Fruit fly (Drosophila melanogaster) whole organism, embryonic: ENCODE measurements around the gene LIMK1.
A peak's percentile ranks its signal among the peaks of the same experiment; 100 is the strongest.

Experiments used
- BtbVII ChIP-seq: fragments of 200-800 bp; sonication (Bioruptor generic); optimal IDR thresholded peaks from 3 replicates; lab custom pipeline; 2017; ENCODE audit warnings: missing biosample characterization, mild to moderate bottlenecking, missing genetic modification characterization
- CG10274 ChIP-seq: fragments of 200-800 bp; sonication (Bioruptor generic); optimal IDR thresholded peaks from 3 replicates; lab custom pipeline; 2017; ENCODE audit warnings: missing biosample characterization, mild to moderate bottlenecking, missing genetic modification characterization
- CG11085 ChIP-seq: fragments of 200-800 bp; sonication (Bioruptor generic); IDR thresholded peaks from 2 replicates; pipeline ENCODE4 v1.3.6; 2022; ENCODE audit warnings: missing biosample characterization, missing genetic modification characterization
- CG11398 ChIP-seq: fragments of 200-800 bp; sonication (Bioruptor generic); optimal IDR thresholded peaks from 2 replicates; lab custom pipeline; 2016; ENCODE audit warnings: missing biosample characterization, missing genetic modification characterization
- CG12299 ChIP-seq: fragments of 200-800 bp; sonication (Bioruptor generic); optimal IDR thresholded peaks from 2 replicates; lab custom pipeline; 2018; ENCODE audit warnings: missing biosample characterization, mild to moderate bottlenecking, missing genetic modification characterization
- CG13424 ChIP-seq: fragments of 200-800 bp; sonication (Bioruptor generic); optimal IDR thresholded peaks from 2 replicates; lab custom pipeline; 2019; ENCODE audit warnings: missing biosample characterization, mild to moderate bottlenecking, missing genetic modification characterization, moderate library complexity
- CG14667 ChIP-seq: fragments of 200-800 bp; sonication (Bioruptor generic); IDR thresholded peaks from 2 replicates; pipeline ENCODE4 v1.3.6; 2022; ENCODE audit warnings: missing biosample characterization, missing genetic modification characterization
- CG16815 ChIP-seq: fragments of 200-800 bp; sonication (Bioruptor generic); optimal IDR thresholded peaks from 3 replicates; lab custom pipeline; 2017; ENCODE audit warnings: missing biosample characterization, mild to moderate bottlenecking, missing genetic modification characterization
- CG16863 ChIP-seq: fragments of 200-800 bp; sonication (Bioruptor generic); optimal IDR thresholded peaks from 3 replicates; lab custom pipeline; 2016; ENCODE audit warnings: missing biosample characterization, missing genetic modification characterization
- CG17829 ChIP-seq: fragments of 200-800 bp; optimal IDR thresholded peaks from 2 replicates; lab custom pipeline; 2019; ENCODE audit warnings: missing biosample characterization, mild to moderate bottlenecking, missing genetic modification characterization, moderate library complexity
- CG18476 ChIP-seq: fragments of 200-800 bp; sonication (Bioruptor generic); optimal IDR thresholded peaks from 2 replicates; lab custom pipeline; 2016; ENCODE audit warnings: missing biosample characterization, mild to moderate bottlenecking, missing genetic modification characterization
- CG30403 ChIP-seq: fragments of 200-800 bp; sonication (Bioruptor generic); optimal IDR thresholded peaks from 3 replicates; lab custom pipeline; 2016; ENCODE audit warnings: missing biosample characterization, missing genetic modification characterization
- CG31224 ChIP-seq: fragments of 200-800 bp; sonication (Bioruptor generic); IDR thresholded peaks from 2 replicates; pipeline ENCODE4 v1.3.6; 2022; ENCODE audit warnings: missing biosample characterization, missing genetic modification characterization
- CG3163 ChIP-seq: fragments of 200-800 bp; sonication (Bioruptor generic); optimal IDR thresholded peaks from 3 replicates; lab custom pipeline; 2016; ENCODE audit warnings: missing biosample characterization, missing genetic modification characterization
- CG32767 ChIP-seq: fragments of 200-800 bp; sonication (Bioruptor generic); IDR thresholded peaks from 2 replicates; pipeline ENCODE4 v1.3.6; 2022; ENCODE audit warnings: missing biosample characterization, missing genetic modification characterization
- CG4282 ChIP-seq: fragments of 200-800 bp; sonication (Bioruptor generic); optimal IDR thresholded peaks from 2 replicates; lab custom pipeline; 2016; ENCODE audit warnings: missing biosample characterization, missing genetic modification characterization
- CG6813 ChIP-seq: fragments of 200-800 bp; sonication (Bioruptor generic); optimal IDR thresholded peaks from 2 replicates; lab custom pipeline; 2017; ENCODE audit warnings: missing biosample characterization, missing genetic modification characterization, mild to moderate bottlenecking, moderate library complexity, missing genetic modification reagents
- CG7372 ChIP-seq: fragments of 200-800 bp; sonication (Bioruptor generic); IDR thresholded peaks from 2 replicates; pipeline ENCODE4 v1.3.6; 2022; ENCODE audit warnings: missing biosample characterization, missing genetic modification characterization
- CG7556 ChIP-seq: fragments of 200-800 bp; sonication (Bioruptor generic); optimal IDR thresholded peaks from 2 replicates; lab custom pipeline; 2017; ENCODE audit warnings: missing biosample characterization, mild to moderate bottlenecking, missing genetic modification characterization
- CG9817 ChIP-seq: fragments of 200-800 bp; sonication (Bioruptor generic); optimal IDR thresholded peaks from 2 replicates; lab custom pipeline; 2018; ENCODE audit warnings: missing biosample characterization, mild to moderate bottlenecking, missing genetic modification characterization, moderate library complexity
- Doc2 ChIP-seq: fragments of 200-800 bp; sonication (Bioruptor generic); IDR thresholded peaks from 2 replicates; pipeline ENCODE4 v1.3.6; 2022; ENCODE audit warnings: missing biosample characterization, missing genetic modification characterization
- Ets65A ChIP-seq: fragments of 200-800 bp; sonication (Bioruptor generic); peaks from one replicate; lab custom pipeline; 2016; ENCODE audit warnings: missing biosample characterization, missing genetic modification characterization
- H2.0 ChIP-seq: fragments of 200-800 bp; sonication (Bioruptor generic); IDR thresholded peaks from 2 replicates; pipeline ENCODE4 v1.3.6; 2022; ENCODE audit warnings: missing biosample characterization, missing genetic modification characterization
- HLH3B ChIP-seq: fragments of 200-800 bp; sonication (Bioruptor generic); IDR thresholded peaks from 2 replicates; pipeline ENCODE4 v1.3.6; 2022; ENCODE audit warnings: missing biosample characterization, missing genetic modification characterization
- Oli ChIP-seq: fragments of 200-800 bp; sonication (Bioruptor generic); optimal IDR thresholded peaks from 2 replicates; lab custom pipeline; 2018; ENCODE audit warnings: missing biosample characterization, mild to moderate bottlenecking, missing genetic modification characterization, moderate library complexity
- Poxn ChIP-seq: fragments of 200-800 bp; sonication (Bioruptor generic); IDR thresholded peaks from 2 replicates; pipeline ENCODE4 v1.3.6; 2022; ENCODE audit warnings: missing biosample characterization, missing genetic modification characterization
- Sin3A ChIP-seq: fragments of >200 bp; optimal IDR thresholded peaks from 2 replicates; lab custom pipeline; 2018
- Ssrp ChIP-seq: fragments of 200-800 bp; sonication (Bioruptor generic); optimal IDR thresholded peaks from 2 replicates; lab custom pipeline; 2018; ENCODE audit warnings: missing biosample characterization, mild to moderate bottlenecking, missing genetic modification characterization, moderate library complexity
- amos ChIP-seq: fragments of 200-800 bp; sonication (Bioruptor generic); IDR thresholded peaks from 2 replicates; pipeline ENCODE4 v1.3.6; 2022; ENCODE audit warnings: missing biosample characterization, missing genetic modification characterization; ENCODE audit not compliant: partially characterized antibody
- az2 ChIP-seq: fragments of 200-800 bp; sonication (Bioruptor generic); optimal IDR thresholded peaks from 3 replicates; lab custom pipeline; 2016; ENCODE audit warnings: missing biosample characterization, missing genetic modification characterization
- bbx ChIP-seq: fragments of 200-800 bp; sonication (Bioruptor generic); IDR thresholded peaks from 2 replicates; pipeline ENCODE4 v1.3.6; 2022; ENCODE audit warnings: missing biosample characterization, missing genetic modification characterization; ENCODE audit not compliant: partially characterized antibody
- bcd ChIP-seq: fragments of 200-800 bp; sonication (Bioruptor generic); optimal IDR thresholded peaks from 2 replicates; lab custom pipeline; 2017; ENCODE audit warnings: missing biosample characterization, mild to moderate bottlenecking, missing genetic modification characterization
- bowl ChIP-seq: fragments of 200-800 bp; sonication (Bioruptor generic); IDR thresholded peaks from 2 replicates; pipeline ENCODE4 v1.3.6; 2022; ENCODE audit warnings: missing biosample characterization, missing genetic modification characterization
- cwo ChIP-seq: fragments of 200-800 bp; sonication (Bioruptor generic); optimal IDR thresholded peaks from 3 replicates; lab custom pipeline; 2017; ENCODE audit warnings: missing biosample characterization, missing genetic modification characterization, mild to moderate bottlenecking, moderate library complexity, missing genetic modification reagents
- dati ChIP-seq: fragments of 200-800 bp; sonication (Bioruptor generic); IDR thresholded peaks from 2 replicates; pipeline ENCODE4 v1.3.6; 2022; ENCODE audit warnings: missing biosample characterization, missing genetic modification characterization
- dmrt11E ChIP-seq: fragments of 200-800 bp; sonication (Bioruptor generic); optimal IDR thresholded peaks from 3 replicates; lab custom pipeline; 2018; ENCODE audit warnings: missing biosample characterization, mild to moderate bottlenecking, missing genetic modification characterization, moderate library complexity
- exex ChIP-seq: fragments of 200-800 bp; sonication (Bioruptor generic); optimal IDR thresholded peaks from 4 replicates; lab custom pipeline; 2018; ENCODE audit warnings: missing biosample characterization, mild to moderate bottlenecking, missing genetic modification characterization, moderate library complexity
- gcm ChIP-seq: fragments of 200-800 bp; sonication (Bioruptor generic); optimal IDR thresholded peaks from 2 replicates; lab custom pipeline; 2019; ENCODE audit warnings: missing biosample characterization, mild to moderate bottlenecking, missing genetic modification characterization, moderate library complexity
- gro ChIP-seq: fragments of 200-800 bp; sonication (Bioruptor generic); optimal IDR thresholded peaks from 2 replicates; lab custom pipeline; 2016; ENCODE audit warnings: missing biosample characterization, missing genetic modification characterization
- ham ChIP-seq: fragments of 200-800 bp; sonication (Bioruptor generic); IDR thresholded peaks from 2 replicates; pipeline ENCODE4 v1.3.6; 2022; ENCODE audit warnings: missing biosample characterization, missing genetic modification characterization
- ind ChIP-seq: fragments of 200-800 bp; sonication (Bioruptor generic); optimal IDR thresholded peaks from 3 replicates; lab custom pipeline; 2016; ENCODE audit warnings: missing biosample characterization, missing genetic modification characterization
- jigr1 ChIP-seq: fragments of 200-800 bp; sonication (Bioruptor generic); IDR thresholded peaks from 3 replicates; pipeline ENCODE4 v1.3.6; 2022; ENCODE audit warnings: missing biosample characterization, missing genetic modification characterization
- klu ChIP-seq: fragments of 200-800 bp; sonication (Bioruptor generic); IDR thresholded peaks from 2 replicates; pipeline ENCODE4 v1.3.6; 2022; ENCODE audit warnings: missing biosample characterization, missing genetic modification characterization
- mirr ChIP-seq: fragments of 200-800 bp; sonication (Bioruptor generic); optimal IDR thresholded peaks from 3 replicates; lab custom pipeline; 2018; ENCODE audit warnings: missing biosample characterization, mild to moderate bottlenecking, missing genetic modification characterization
- pita ChIP-seq: fragments of 200-800 bp; sonication (Bioruptor generic); optimal IDR thresholded peaks from 2 replicates; lab custom pipeline; 2017; ENCODE audit warnings: missing biosample characterization, mild to moderate bottlenecking, missing genetic modification characterization
- schlank ChIP-seq: fragments of 200-800 bp; sonication (Bioruptor generic); optimal IDR thresholded peaks from 2 replicates; lab custom pipeline; 2018; ENCODE audit warnings: missing biosample characterization, mild to moderate bottlenecking, missing genetic modification characterization
- scrt ChIP-seq: fragments of 200-800 bp; sonication (Bioruptor generic); optimal IDR thresholded peaks from 2 replicates; lab custom pipeline; 2018; ENCODE audit warnings: missing biosample characterization, mild to moderate bottlenecking, missing genetic modification characterization, moderate library complexity
- sisA ChIP-seq: fragments of 200-800 bp; sonication (Bioruptor generic); IDR thresholded peaks from 2 replicates; pipeline ENCODE4 v1.3.6; 2022; ENCODE audit warnings: missing biosample characterization, missing genetic modification characterization
- zf30C ChIP-seq: fragments of 200-800 bp; sonication (Bioruptor generic); optimal IDR thresholded peaks from 3 replicates; lab custom pipeline; 2018; ENCODE audit warnings: missing biosample characterization, mild to moderate bottlenecking, missing genetic modification characterization

The LIMK1 gene

DNA sequence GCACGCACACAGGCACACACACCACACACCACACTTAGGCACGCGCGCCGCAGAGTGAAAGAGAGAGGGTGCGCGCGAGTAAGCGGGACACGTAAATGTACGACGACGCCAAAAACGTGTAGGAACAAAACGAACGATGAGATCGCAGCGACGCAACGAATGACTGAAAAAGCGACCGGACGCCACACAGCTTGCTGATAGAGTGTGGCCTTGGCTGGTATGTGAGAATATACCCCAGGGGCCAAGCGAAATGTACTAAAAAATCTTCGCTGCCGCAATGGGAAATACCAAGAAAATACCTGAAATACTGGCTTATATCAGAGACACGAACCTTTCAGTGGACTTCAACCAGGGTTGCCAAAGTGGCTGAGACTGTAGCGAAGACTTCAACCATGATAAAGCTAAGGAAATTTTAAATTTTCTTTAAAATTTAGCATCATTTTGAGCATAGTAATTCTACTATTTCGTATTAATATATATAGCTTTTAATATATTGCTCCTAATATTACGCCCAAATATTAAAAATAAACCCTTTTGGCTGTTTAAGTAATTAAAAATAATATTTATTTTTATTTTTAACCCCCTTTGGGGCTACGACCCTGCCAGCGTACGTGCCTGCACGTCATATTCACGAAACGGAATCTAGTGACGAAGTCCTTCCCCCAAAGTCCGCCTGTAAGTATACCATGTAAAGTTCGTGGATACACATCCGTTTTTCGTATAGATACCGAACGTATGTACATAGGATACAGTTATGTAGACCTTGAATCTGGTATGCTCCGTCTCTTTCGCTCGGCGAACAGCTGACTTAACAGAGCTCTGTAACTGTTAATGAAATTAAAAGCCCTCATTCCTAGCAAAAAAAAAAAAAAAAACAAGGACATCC lies 8.8 kb downstream of the LIMK1 start, which contains the start of gene Pits (continued):
- TF ChIP-seq Sin3A (lab: Kevin White, UChicago) (peak; percentile 67), CG6813 (GFP tag; lab: Kevin White, UChicago) (peak; percentile 64), CG3163 (peak; percentile 61), klu (peak; percentile 57; the same call in 1 of the 2 replicates), CG12299 (tag; lab: Kevin White, UChicago) (peak; percentile 59), Ssrp (tag; lab: Kevin White, UChicago) (no peak), mirr (GFP tag; lab: Kevin White, UChicago) (peak; percentile 83), CG31224 (no peak), CG16863 (GFP tag; lab: Kevin White, UChicago) (no peak), az2 (GFP tag; lab: Kevin White, UChicago) (no peak), CG4282 (GFP tag; lab: Kevin White, UChicago) (peak; percentile 47), Oli (tag; lab: Kevin White, UChicago) (peak; percentile 34), scrt (peak; percentile 42), CG18476 (GFP tag; lab: Kevin White, UChicago) (peak; percentile 42), exex (tag; lab: Kevin White, UChicago) (peak; percentile 31), CG9817 (tag; lab: Kevin White, UChicago) (peak; percentile 62), BtbVII (peak; percentile 59), CG30403 (GFP tag; lab: Kevin White, UChicago) (peak; percentile 34), CG11085 (peak; percentile 66), jigr1 (GFP tag; lab: Robert Waterston, UW) (0 out of 3 replicates have a peak, but pooled peaks have one; percentile 43), CG14667 (GFP tag; lab: Robert Waterston, UW) (peak; percentile 32; the same call in 1 of the 2 replicates), pita (peak; percentile 92), Doc2 (no peak), dati (GFP tag; lab: Robert Waterston, UW) (no peak), CG7372 (no peak; the same call in 1 of the 2 replicates), CG32767 (peak; percentile 72; the same call in 1 of the 2 replicates), H2.0 (no peak), dmrt11E (tag; lab: Kevin White, UChicago) (peak; percentile 47), CG10274 (GFP tag; lab: Kevin White, UChicago) (no peak), bbx (GFP tag; lab: Robert Waterston, UW) (peak; percentile 71), bcd (peak; percentile 26), CG16815 (GFP tag; lab: Kevin White, UChicago) (peak; percentile 43), ham (no peak; the same call in 1 of the 2 replicates), amos (peak; percentile 59; the same call in 1 of the 2 replicates), Ets65A (GFP tag; lab: Kevin White, UChicago) (peak; percentile 92), CG13424 (tag; lab: Kevin White, UChicago) (peak; percentile 38), schlank (tag; lab: Kevin White, UChicago) (no peak), sisA (GFP tag; lab: Robert Waterston, UW) (peak; percentile 27; the same call in 1 of the 2 replicates), CG17829 (tag; lab: Kevin White, UChicago) (peak; percentile 29), bowl (GFP tag; lab: Robert Waterston, UW) (no peak), CG7556 (GFP tag; lab: Kevin White, UChicago) (peak; percentile 45), HLH3B (peak; percentile 47; the same call in 1 of the 2 replicates), Poxn (no peak), gro (GFP tag; lab: Kevin White, UChicago) (peak; percentile 87), gcm (GFP tag; lab: Kevin White, UChicago) (peak; percentile 53), ind (no peak), CG11398 (GFP tag; lab: Kevin White, UChicago) (peak; percentile 53), cwo (peak; percentile 89), zf30C (peak; percentile 31)
